Fruit fly (Drosophila melanogaster) whole organism, wandering third instar larva: ENCODE data around the gene Neu2.
A peak's percentile ranks its signal among the peaks of the same experiment; 100 is the strongest.

Experiments
- N ChIP-seq: fragments of >200 bp; optimal IDR thresholded peaks from 2 replicates; lab custom pipeline; 2018; ENCODE audit warnings: missing biosample characterization, missing external identifiers, missing genetic modification characterization
- fru ChIP-seq: fragments of 200-800 bp; sonication (Bioruptor generic); optimal IDR thresholded peaks from 3 replicates; lab custom pipeline; 2016; ENCODE audit warnings: missing biosample characterization, mild to moderate bottlenecking, missing genetic modification characterization
- psq ChIP-seq: fragments of 200-800 bp; sonication (Bioruptor generic); optimal IDR thresholded peaks from 3 replicates; lab custom pipeline; 2017; ENCODE audit warnings: missing biosample characterization, mild to moderate bottlenecking, missing genetic modification characterization, moderate library complexity

DNA sequence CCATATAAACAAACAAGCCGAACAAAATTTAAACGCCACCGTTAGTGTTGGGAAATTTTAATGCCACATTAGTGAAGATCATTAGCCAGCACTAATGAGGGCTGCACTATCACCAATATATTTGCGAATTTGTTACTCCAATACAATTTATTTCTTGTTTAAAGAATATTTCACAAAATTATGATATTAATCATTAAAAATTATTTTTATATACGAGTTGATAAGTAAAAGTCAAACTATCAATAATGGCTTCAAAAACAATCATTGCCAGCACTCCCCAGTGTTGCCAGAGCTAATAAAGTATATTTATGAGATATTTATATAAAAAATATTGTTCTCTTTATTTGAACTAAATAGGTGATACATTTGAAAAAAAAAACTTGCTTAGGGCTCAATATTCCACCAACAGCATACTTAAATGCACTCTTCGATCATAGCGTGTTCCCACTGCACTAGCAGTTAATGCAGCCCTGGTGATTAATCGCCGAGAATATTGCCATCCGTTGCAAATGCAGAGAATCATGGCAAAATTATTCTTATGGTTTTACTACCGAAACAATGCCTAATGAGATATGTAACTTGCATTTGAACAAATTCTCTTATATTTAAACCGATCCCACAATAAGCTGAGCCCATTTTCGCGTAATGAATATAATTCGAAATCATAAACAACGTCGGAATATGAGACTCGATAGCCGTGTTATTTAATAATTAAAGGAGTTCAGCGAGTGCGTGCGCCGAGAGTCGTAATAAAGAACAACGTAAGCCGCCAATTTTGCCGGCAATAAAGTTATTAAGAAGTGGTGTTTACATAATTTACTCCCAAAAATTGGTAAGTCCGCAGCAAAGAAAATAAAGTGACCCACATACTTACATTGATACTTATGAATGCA, 25.7 kb upstream of the Neu2 start, which contains the start of the genes SAK and Cdk12:
- TF ChIP-seq fru (GFP tag; lab: Kevin White, UChicago) (peak; percentile 79), psq (GFP tag; lab: Kevin White, UChicago) (peak; percentile 80), N (GFP tag; lab: Kevin White, UChicago) (peak; percentile 69)
